Worm (Caenorhabditis elegans) whole organism, L3 larva: ENCODE results near the gene plc-4.

Source experiments
- R02D3.7 ChIP-seq: fragments of 150-350 bp; optimal IDR thresholded peaks from 2 replicates; lab custom pipeline; 2014; ENCODE audit warnings: missing biosample characterization, missing genetic modification characterization
- ZK546.5 ChIP-seq: sonication (generic microtip); optimal IDR thresholded peaks from 2 replicates; lab custom pipeline; 2017; ENCODE audit warnings: missing biosample characterization, missing genetic modification characterization
- aly-2 ChIP-seq: fragments of 150-350 bp; optimal IDR thresholded peaks from 2 replicates; lab custom pipeline; 2014; ENCODE audit warnings: missing biosample characterization, missing genetic modification characterization
- ama-1 ChIP-seq: fragments of 150-350 bp; optimal IDR thresholded peaks from 2 replicates; lab custom pipeline; 2018
- ceh-16 ChIP-seq: sonication (generic microtip); optimal IDR thresholded peaks from 2 replicates; lab custom pipeline; 2017; ENCODE audit warnings: missing biosample characterization, missing genetic modification characterization
- ceh-28 ChIP-seq: fragments of 150-350 bp; optimal IDR thresholded peaks from 2 replicates; lab custom pipeline; 2014; ENCODE audit warnings: missing biosample characterization, missing genetic modification reagents, missing genetic modification characterization
- ceh-82 ChIP-seq: fragments of 150-350 bp; optimal IDR thresholded peaks from 2 replicates; lab custom pipeline; 2014; ENCODE audit warnings: missing biosample characterization, missing genetic modification characterization
- ceh-9 ChIP-seq: sonication (generic microtip); optimal IDR thresholded peaks from 2 replicates; lab custom pipeline; 2018; ENCODE audit warnings: missing biosample characterization, missing genetic modification characterization
- daf-12 ChIP-seq: fragments of 150-350 bp; optimal IDR thresholded peaks from 2 replicates; lab custom pipeline; 2014; ENCODE audit warnings: missing biosample characterization, missing genetic modification reagents, missing genetic modification characterization
- egl-27 ChIP-seq: sonication (generic microtip); optimal IDR thresholded peaks from 4 replicates; lab custom pipeline; 2017; ENCODE audit warnings: missing biosample characterization, missing genetic modification reagents, missing genetic modification characterization
- egl-5 ChIP-seq: fragments of 150-350 bp; optimal IDR thresholded peaks from 2 replicates; lab custom pipeline; 2017; ENCODE audit warnings: missing biosample characterization, missing genetic modification reagents, missing genetic modification characterization, inconsistent platforms
- elt-1 ChIP-seq: fragments of 150-350 bp; optimal IDR thresholded peaks from 2 replicates; lab custom pipeline; 2014; ENCODE audit warnings: missing biosample characterization, missing genetic modification characterization
- elt-2 ChIP-seq: sonication (generic microtip); optimal IDR thresholded peaks from 2 replicates; lab custom pipeline; 2016; ENCODE audit warnings: missing genetic modification reagents, mild to moderate bottlenecking, missing genetic modification characterization, missing compliant biosample characterization
- elt-3 ChIP-seq, 3 experiments: fragments of 150-350 bp in 1 of 3; sonication (generic microtip) in 2 of 3; optimal IDR thresholded peaks; 2 replicates in 2 of 3; 4 replicates in 1 of 3; lab custom pipeline; 2014 to 2017; ENCODE audit warnings: missing biosample characterization in 3 of 3, missing genetic modification characterization in 3 of 3
- eor-1 ChIP-seq, 2 experiments: fragments of 150-350 bp; optimal IDR thresholded peaks; 2 replicates each; lab custom pipeline; 2014 to 2018; ENCODE audit warnings: missing biosample characterization in 2 of 2, missing genetic modification characterization in 2 of 2
- fkh-10 ChIP-seq: sonication (generic microtip); optimal IDR thresholded peaks from 2 replicates; lab custom pipeline; 2017; ENCODE audit warnings: missing biosample characterization, missing genetic modification reagents, missing genetic modification characterization
- fkh-2 ChIP-seq: fragments of 150-350 bp; optimal IDR thresholded peaks from 2 replicates; lab custom pipeline; 2014; ENCODE audit warnings: missing biosample characterization, missing genetic modification reagents, missing genetic modification characterization
- fos-1 ChIP-seq: fragments of 150-350 bp; optimal IDR thresholded peaks from 2 replicates; lab custom pipeline; 2014; ENCODE audit warnings: missing biosample characterization, missing genetic modification characterization
- hmg-11 ChIP-seq: sonication (generic microtip); optimal IDR thresholded peaks from 2 replicates; lab custom pipeline; 2016; ENCODE audit warnings: missing genetic modification characterization, missing compliant biosample characterization
- jun-1 ChIP-seq: fragments of 150-350 bp; optimal IDR thresholded peaks from 2 replicates; lab custom pipeline; 2014; ENCODE audit warnings: missing biosample characterization, missing genetic modification reagents, missing genetic modification characterization
- lin-15B ChIP-seq: fragments of 150-350 bp; optimal IDR thresholded peaks from 2 replicates; lab custom pipeline; 2014; ENCODE audit warnings: missing biosample characterization, missing genetic modification characterization
- lin-39 ChIP-seq: fragments of 150-350 bp; optimal IDR thresholded peaks from 2 replicates; lab custom pipeline; 2018; ENCODE audit warnings: missing biosample characterization, missing genetic modification reagents, missing genetic modification characterization
- lsy-12 ChIP-seq: sonication (generic microtip); optimal IDR thresholded peaks from 2 replicates; lab custom pipeline; 2016; ENCODE audit warnings: mild to moderate bottlenecking, missing genetic modification characterization, missing compliant biosample characterization
- mdl-1 ChIP-seq: fragments of 150-350 bp; optimal IDR thresholded peaks from 2 replicates; lab custom pipeline; 2014; ENCODE audit warnings: missing biosample characterization, missing genetic modification characterization
- mml-1 ChIP-seq: fragments of 150-350 bp; sonication (generic microtip); optimal IDR thresholded peaks from 3 replicates; lab custom pipeline; 2014; ENCODE audit warnings: missing biosample characterization, missing genetic modification characterization
- nfya-1 ChIP-seq: sonication (generic microtip); optimal IDR thresholded peaks from 2 replicates; lab custom pipeline; 2017; ENCODE audit warnings: missing genetic modification characterization, mild to moderate bottlenecking, missing compliant biosample characterization, antibody characterized with exemption, moderate library complexity; ENCODE audit not compliant: insufficient read depth
- nhr-11 ChIP-seq: fragments of 150-350 bp; optimal IDR thresholded peaks from 2 replicates; lab custom pipeline; 2014; ENCODE audit warnings: missing biosample characterization, missing genetic modification characterization
- nhr-12 ChIP-seq: fragments of 150-350 bp; optimal IDR thresholded peaks from 2 replicates; lab custom pipeline; 2014; ENCODE audit warnings: missing biosample characterization, missing genetic modification characterization
- nhr-23 ChIP-seq: fragments of 150-350 bp; optimal IDR thresholded peaks from 2 replicates; lab custom pipeline; 2014; ENCODE audit warnings: missing biosample characterization, missing genetic modification reagents, missing genetic modification characterization
- nhr-237 ChIP-seq: fragments of 150-350 bp; optimal IDR thresholded peaks from 2 replicates; lab custom pipeline; 2014; ENCODE audit warnings: missing biosample characterization, missing genetic modification characterization
- nhr-25 ChIP-seq: sonication (generic microtip); optimal IDR thresholded peaks from 2 replicates; lab custom pipeline; 2017; ENCODE audit warnings: missing biosample characterization, missing genetic modification characterization
- nhr-28 ChIP-seq: fragments of 150-350 bp; optimal IDR thresholded peaks from 2 replicates; lab custom pipeline; 2014; ENCODE audit warnings: missing biosample characterization, missing genetic modification characterization
- nhr-43 ChIP-seq: sonication (generic microtip); optimal IDR thresholded peaks from 2 replicates; lab custom pipeline; 2016; ENCODE audit warnings: mild to moderate bottlenecking, missing genetic modification characterization, missing compliant biosample characterization; ENCODE audit not compliant: poor library complexity, severe bottlenecking
- nhr-67 ChIP-seq: fragments of 150-350 bp; optimal IDR thresholded peaks from 2 replicates; lab custom pipeline; 2014; ENCODE audit warnings: missing biosample characterization, missing genetic modification characterization
- nhr-76 ChIP-seq: fragments of 150-350 bp; sonication (generic microtip); optimal IDR thresholded peaks from 5 replicates; lab custom pipeline; 2014; ENCODE audit warnings: missing biosample characterization, missing genetic modification characterization
- nhr-77 ChIP-seq: fragments of 150-350 bp; optimal IDR thresholded peaks from 2 replicates; lab custom pipeline; 2014; ENCODE audit warnings: missing biosample characterization, missing genetic modification characterization
- pha-4 ChIP-seq: fragments of 150-350 bp; optimal IDR thresholded peaks from 2 replicates; lab custom pipeline; 2014; ENCODE audit warnings: missing biosample characterization, missing genetic modification reagents, missing genetic modification characterization
- pqm-1 ChIP-seq: fragments of 150-350 bp; optimal IDR thresholded peaks from 2 replicates; lab custom pipeline; 2017; ENCODE audit warnings: missing biosample characterization, missing genetic modification characterization, inconsistent platforms
- sea-2 ChIP-seq: fragments of 150-350 bp; sonication (generic microtip); optimal IDR thresholded peaks from 4 replicates; lab custom pipeline; 2014; ENCODE audit warnings: missing biosample characterization, missing genetic modification reagents, missing genetic modification characterization
- skn-1 ChIP-seq: fragments of 150-350 bp; optimal IDR thresholded peaks from 2 replicates; lab custom pipeline; 2014; ENCODE audit warnings: missing biosample characterization, missing genetic modification characterization
- snpc-4 ChIP-seq: fragments of 150-350 bp; optimal IDR thresholded peaks from 2 replicates; lab custom pipeline; 2014; ENCODE audit warnings: missing biosample characterization, missing genetic modification characterization
- tbx-2 ChIP-seq: sonication (generic microtip); optimal IDR thresholded peaks from 2 replicates; lab custom pipeline; 2016; ENCODE audit warnings: mild to moderate bottlenecking, missing genetic modification characterization, missing compliant biosample characterization
- unc-39 ChIP-seq: sonication (generic microtip); optimal IDR thresholded peaks from 4 replicates; lab custom pipeline; 2017; ENCODE audit warnings: missing biosample characterization, missing genetic modification characterization
- unc-62 ChIP-seq: fragments of 150-350 bp; sonication (generic microtip); optimal IDR thresholded peaks from 4 replicates; lab custom pipeline; 2014; ENCODE audit warnings: missing biosample characterization, missing genetic modification reagents, missing genetic modification characterization
- zag-1 ChIP-seq: fragments of 150-350 bp; optimal IDR thresholded peaks from 2 replicates; lab custom pipeline; 2014; ENCODE audit warnings: missing biosample characterization, missing genetic modification characterization
- ztf-11 ChIP-seq: fragments of 150-350 bp; optimal IDR thresholded peaks from 2 replicates; lab custom pipeline; 2014; ENCODE audit warnings: missing biosample characterization, missing genetic modification characterization
- ztf-4 ChIP-seq: fragments of 150-350 bp; optimal IDR thresholded peaks from 2 replicates; lab custom pipeline; 2014; ENCODE audit warnings: missing biosample characterization, missing genetic modification characterization

The plc-4 gene

ce11 chrIV:7554351-7554750 is 41.9 kb upstream of the plc-4 start, which contains the start of gene F49E8.6:
TSS of gene F49E8.6 (minus strand) at chrIV:7554667.
- TF ChIP-seq ama-1 (lab: Kevin White, UChicago) (no peak), ceh-82 (tag; lab: Kevin White, UChicago) (no peak), pha-4 (tag; lab: Kevin White, UChicago) (peak; percentile 57), unc-39 (tag; lab: Kevin White, UChicago) (no peak), nfya-1 (tag; lab: Kevin White, UChicago) (peak; percentile 6), nhr-77 (tag; lab: Kevin White, UChicago) (no peak), aly-2 (tag; lab: Kevin White, UChicago) (no peak), fkh-2 (tag; lab: Kevin White, UChicago) (no peak)

- TF ChIP-seq nhr-77 (tag; lab: Kevin White, UChicago) (no peak), nhr-12 (tag; lab: Kevin White, UChicago) (no peak), ceh-16 (tag; lab: Kevin White, UChicago) (no peak), lsy-12 (tag; lab: Kevin White, UChicago) (no peak), mdl-1 (tag; lab: Kevin White, UChicago) (no peak), ZK546.5 (tag; lab: Kevin White, UChicago) (no peak), lin-15B (tag; lab: Kevin White, UChicago) (no peak), elt-3 (tag; optimal IDR thresholded peaks at IDR 0.05; lab: Kevin White, UChicago) (no peak), daf-12 (tag; lab: Kevin White, UChicago) (no peak), elt-2 (tag; lab: Kevin White, UChicago) (peak; percentile 83), ztf-4 (tag; lab: Kevin White, UChicago) (no peak), sea-2 (GFP tag; lab: Kevin White, UChicago) (no peak), nhr-43 (tag; lab: Kevin White, UChicago) (no peak), ceh-82 (tag; lab: Kevin White, UChicago) (no peak), nhr-67 (tag; lab: Kevin White, UChicago) (no peak), eor-1 (tag; optimal IDR thresholded peaks at IDR 0.05; lab: Kevin White, UChicago) (no peak), egl-27 (tag; lab: Kevin White, UChicago) (no peak), pha-4 (tag; lab: Kevin White, UChicago) (peak; percentile 55), aly-2 (tag; lab: Kevin White, UChicago) (no peak), fos-1 (tag; lab: Kevin White, UChicago) (no peak), ama-1 (lab: Kevin White, UChicago) (peak; percentile 59), unc-62 (no peak), ceh-9 (tag; lab: Kevin White, UChicago) (no peak), zag-1 (tag; lab: Kevin White, UChicago) (no peak), fkh-10 (no peak), elt-1 (tag; lab: Kevin White, UChicago) (no peak), nhr-25 (tag; lab: Kevin White, UChicago) (no peak), nhr-28 (tag; lab: Kevin White, UChicago) (no peak), ztf-11 (no peak), skn-1 (tag; lab: Kevin White, UChicago) (peak; percentile 21), mml-1 (tag; lab: Kevin White, UChicago) (no peak), nhr-76 (tag; lab: Kevin White, UChicago) (no peak), unc-39 (tag; lab: Kevin White, UChicago) (no peak), nhr-23 (tag; lab: Kevin White, UChicago) (no peak), egl-5 (tag; lab: Kevin White, UChicago) (no peak), nfya-1 (tag; lab: Kevin White, UChicago) (peak; percentile 93), pqm-1 (peak; percentile 70), nhr-11 (tag; lab: Kevin White, UChicago) (no peak), tbx-2 (tag; lab: Kevin White, UChicago) (no peak), lin-39 (no peak), ceh-28 (peak; percentile 26), R02D3.7 (no peak), hmg-11 (no peak), jun-1 (peak; percentile 65), snpc-4 (tag; lab: Kevin White, UChicago) (peak; percentile 41), fkh-2 (tag; lab: Kevin White, UChicago) (no peak), nhr-237 (tag; lab: Kevin White, UChicago) (no peak)
Measured at ce11 chrIV:7552958-7553553, 40.6 kb upstream of the plc-4 start, which contains the start of gene dif-1. TSS of gene dif-1 (minus strand) at chrIV:7553008.
